Fruit fly (Drosophila melanogaster) whole organism, prepupa: Measurements from ENCODE around the gene RpS25.

Experiments
- CG8119 ChIP-seq: fragments of 200-800 bp; sonication (Bioruptor generic); IDR thresholded peaks from 3 replicates; pipeline ENCODE4 v1.3.6; 2022; ENCODE audit warnings: missing biosample characterization, missing genetic modification characterization
- Ets21C ChIP-seq: fragments of 200-800 bp; sonication (Bioruptor generic); optimal IDR thresholded peaks from 3 replicates; lab custom pipeline; 2016; ENCODE audit warnings: missing biosample characterization, missing genetic modification characterization
- Hr38 ChIP-seq: sonication (Bioruptor generic); optimal IDR thresholded peaks from 2 replicates; lab custom pipeline; 2016; ENCODE audit warnings: missing biosample characterization, missing genetic modification characterization
- pdm3 ChIP-seq: fragments of 200-800 bp; sonication (Bioruptor generic); optimal IDR thresholded peaks from 3 replicates; lab custom pipeline; 2016; ENCODE audit warnings: missing biosample characterization, missing genetic modification characterization
- svp ChIP-seq: fragments of 200-800 bp; sonication (Bioruptor generic); peaks from one replicate; lab custom pipeline; 2016; ENCODE audit warnings: missing biosample characterization, missing genetic modification characterization

DNA sequence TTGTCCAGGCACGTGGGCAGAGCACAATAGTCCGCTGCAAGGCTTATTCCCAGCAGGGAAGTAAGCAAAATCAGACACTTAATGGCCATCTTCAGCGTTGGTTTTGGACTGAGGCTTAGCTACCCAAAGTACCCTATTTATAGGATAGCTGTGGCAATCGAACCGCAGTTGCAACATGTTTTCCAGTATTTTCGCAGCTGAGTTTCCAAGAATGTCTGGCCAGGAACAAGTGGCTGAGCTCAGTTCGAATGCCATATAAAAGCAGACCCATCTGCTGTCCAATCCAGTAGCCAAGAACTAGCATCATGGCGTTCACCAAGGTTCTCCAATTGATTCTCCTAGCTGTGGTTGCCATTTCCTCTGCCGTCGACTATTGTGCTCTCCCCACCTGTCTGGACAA, 24.8 kb upstream of the RpS25 start, which contains the start of the genes scpr-B and scpr-A:
- TF ChIP-seq CG8119 (GFP tag; lab: Robert Waterston, UW) (no peak), pdm3 (GFP tag; lab: Kevin White, UChicago) (no peak), Hr38 (GFP tag; lab: Kevin White, UChicago) (no peak), Ets21C (GFP tag; lab: Kevin White, UChicago) (no peak), svp (GFP tag; lab: Kevin White, UChicago) (no peak)
